Worm (Caenorhabditis elegans) whole organism, young adult: ENCODE measurements around the gene nhr-147.

ENCODE experiments used
- B0261.1 ChIP-seq: sonication (generic microtip); optimal IDR thresholded peaks from 2 replicates; lab custom pipeline; 2016; ENCODE audit warnings: mild to moderate bottlenecking, missing genetic modification characterization, moderate library complexity, missing compliant biosample characterization
- C06A6.2 ChIP-seq: fragments of 200-800 bp; sonication (Bioruptor generic); conservative IDR thresholded peaks from 2 replicates; pipeline ENCODE4 v1.3.6; 2022; ENCODE audit warnings: missing genetic modification characterization, missing compliant biosample characterization
- F23B12.7 ChIP-seq: sonication (generic microtip); optimal IDR thresholded peaks from 2 replicates; lab custom pipeline; 2017; ENCODE audit warnings: missing genetic modification characterization, mild to moderate bottlenecking, missing compliant biosample characterization, antibody characterized with exemption, moderate library complexity; ENCODE audit not compliant: insufficient read depth
- F39B2.1 ChIP-seq: fragments of 200-800 bp; sonication (Bioruptor generic); IDR thresholded peaks from 2 replicates; pipeline ENCODE4 v1.3.6; 2022; ENCODE audit warnings: missing genetic modification reagents, missing genetic modification characterization, missing compliant biosample characterization
- F49E8.2 ChIP-seq: sonication (generic microtip); optimal IDR thresholded peaks from 3 replicates; lab custom pipeline; 2017; ENCODE audit warnings: missing genetic modification characterization, mild to moderate bottlenecking, missing compliant biosample characterization, antibody characterized with exemption, moderate library complexity; ENCODE audit not compliant: insufficient read depth
- T26A5.8 ChIP-seq: sonication (generic microtip); optimal IDR thresholded peaks from 2 replicates; lab custom pipeline; 2016; ENCODE audit warnings: missing genetic modification characterization, missing compliant biosample characterization
- Y53F4B.3 ChIP-seq: fragments of 200-800 bp; sonication (Bioruptor generic); IDR thresholded peaks from 2 replicates; pipeline ENCODE4 v1.3.6; 2022; ENCODE audit warnings: missing genetic modification reagents, missing genetic modification characterization, missing compliant biosample characterization
- Y53G8AR.9 ChIP-seq: fragments of 200-800 bp; sonication (Bioruptor generic); conservative IDR thresholded peaks from 2 replicates; pipeline ENCODE4 v1.3.6; 2022; ENCODE audit warnings: missing genetic modification reagents, missing genetic modification characterization, missing compliant biosample characterization
- Y56A3A.18 ChIP-seq: fragments of 200-800 bp; sonication (Bioruptor generic); IDR thresholded peaks from 2 replicates; pipeline ENCODE4 v1.3.6; 2022; ENCODE audit warnings: missing genetic modification reagents, missing genetic modification characterization, missing compliant biosample characterization
- ZK185.1 ChIP-seq: sonication (generic microtip); optimal IDR thresholded peaks from 2 replicates; lab custom pipeline; 2016; ENCODE audit warnings: mild to moderate bottlenecking, missing genetic modification characterization, missing compliant biosample characterization; ENCODE audit not compliant: poor library complexity, severe bottlenecking
- attf-3 ChIP-seq: fragments of 200-800 bp; sonication (Bioruptor generic); conservative IDR thresholded peaks from 2 replicates; pipeline ENCODE4 v1.3.6; 2022; ENCODE audit warnings: missing genetic modification reagents, missing genetic modification characterization, missing compliant biosample characterization
- attf-5 ChIP-seq: fragments of 200-800 bp; sonication (Bioruptor generic); optimal IDR thresholded peaks from 2 replicates; lab custom pipeline; 2018; ENCODE audit warnings: mild to moderate bottlenecking, missing genetic modification characterization, missing compliant biosample characterization
- attf-6 ChIP-seq: fragments of 200-800 bp; sonication (Bioruptor generic); IDR thresholded peaks from 2 replicates; pipeline ENCODE4 v1.3.6; 2022; ENCODE audit warnings: missing genetic modification reagents, missing genetic modification characterization, missing compliant biosample characterization
- bed-2 ChIP-seq: fragments of 200-800 bp; sonication (Bioruptor generic); IDR thresholded peaks from 2 replicates; pipeline ENCODE4 v1.3.6; 2022; ENCODE audit warnings: missing genetic modification reagents, missing genetic modification characterization, missing compliant biosample characterization
- ccch-3 ChIP-seq: fragments of 200-800 bp; sonication (Bioruptor generic); optimal IDR thresholded peaks from 2 replicates; lab custom pipeline; 2018; ENCODE audit warnings: mild to moderate bottlenecking, missing genetic modification characterization, missing compliant biosample characterization
- ceh-91 ChIP-seq: fragments of 200-800 bp; sonication (Bioruptor generic); IDR thresholded peaks from 2 replicates; pipeline ENCODE4 v1.3.6; 2022; ENCODE audit warnings: missing genetic modification reagents, missing genetic modification characterization, missing compliant biosample characterization
- dox-1 ChIP-seq: fragments of 200-800 bp; sonication (Bioruptor generic); IDR thresholded peaks from 2 replicates; pipeline ENCODE4 v1.3.6; 2022; ENCODE audit warnings: missing genetic modification reagents, missing genetic modification characterization, missing compliant biosample characterization
- efl-1 ChIP-seq: fragments of 150-350 bp; optimal IDR thresholded peaks from 2 replicates; lab custom pipeline; 2014; ENCODE audit warnings: missing biosample characterization, missing genetic modification reagents, missing genetic modification characterization
- ets-4 ChIP-seq: fragments of 200-800 bp; sonication (Bioruptor generic); optimal IDR thresholded peaks from 2 replicates; lab custom pipeline; 2018; ENCODE audit warnings: mild to moderate bottlenecking, missing genetic modification characterization, missing compliant biosample characterization
- hmg-1.2 ChIP-seq: fragments of 200-800 bp; sonication (Bioruptor generic); IDR thresholded peaks from 2 replicates; pipeline ENCODE4 v1.3.6; 2022; ENCODE audit warnings: missing genetic modification reagents, missing genetic modification characterization, missing compliant biosample characterization
- lag-1 ChIP-seq: fragments of 200-800 bp; sonication (Bioruptor generic); IDR thresholded peaks from 2 replicates; pipeline ENCODE4 v1.3.6; 2022; ENCODE audit warnings: missing genetic modification reagents, missing genetic modification characterization, missing compliant biosample characterization
- lin-54 ChIP-seq: fragments of 200-800 bp; sonication (Bioruptor generic); optimal IDR thresholded peaks from 2 replicates; lab custom pipeline; 2018; ENCODE audit warnings: mild to moderate bottlenecking, missing genetic modification characterization, missing compliant biosample characterization
- lsy-27 ChIP-seq: sonication (generic microtip); optimal IDR thresholded peaks from 2 replicates; lab custom pipeline; 2017; ENCODE audit warnings: missing genetic modification characterization, mild to moderate bottlenecking, missing compliant biosample characterization, antibody characterized with exemption, missing genotype, borderline replicate concordance; ENCODE audit not compliant: insufficient read depth
- mes-4 ChIP-seq: sonication (generic microtip); optimal IDR thresholded peaks from 2 replicates; lab custom pipeline; 2016; ENCODE audit warnings: missing genotype, missing genetic modification characterization, missing compliant biosample characterization
- mxl-1 ChIP-seq: sonication (generic microtip); optimal IDR thresholded peaks from 2 replicates; lab custom pipeline; 2016; ENCODE audit warnings: missing genetic modification characterization, missing compliant biosample characterization
- nfya-1 ChIP-seq: sonication (generic microtip); optimal IDR thresholded peaks from 2 replicates; lab custom pipeline; 2017; ENCODE audit warnings: antibody characterized with exemption, missing compliant biosample characterization, missing genetic modification characterization, borderline replicate concordance; ENCODE audit not compliant: insufficient read depth
- nfya-2 ChIP-seq: fragments of 200-800 bp; sonication (Bioruptor generic); IDR thresholded peaks from 2 replicates; pipeline ENCODE4 v1.3.6; 2022; ENCODE audit warnings: missing genetic modification reagents, missing genetic modification characterization, missing compliant biosample characterization
- nhr-120 ChIP-seq: fragments of 200-800 bp; sonication (Bioruptor generic); IDR thresholded peaks from 2 replicates; pipeline ENCODE4 v1.3.6; 2022; ENCODE audit warnings: missing genetic modification characterization, missing compliant biosample characterization
- nhr-27 ChIP-seq: fragments of 200-800 bp; sonication (Bioruptor generic); optimal IDR thresholded peaks from 2 replicates; lab custom pipeline; 2018; ENCODE audit warnings: mild to moderate bottlenecking, missing genetic modification characterization, moderate library complexity, missing compliant biosample characterization
- nhr-80 ChIP-seq: sonication (generic microtip); optimal IDR thresholded peaks from 2 replicates; lab custom pipeline; 2016; ENCODE audit warnings: missing genetic modification characterization, missing compliant biosample characterization
- rec-8 ChIP-seq, 2 experiments: sonication (generic microtip); optimal IDR thresholded peaks; 2 replicates each; lab custom pipeline; 2016; ENCODE audit warnings: mild to moderate bottlenecking in 2 of 2, missing genetic modification characterization in 2 of 2, missing genetic modification reagents in 2 of 2, missing genotype in 2 of 2, missing biosample characterization in 1 of 2, missing compliant biosample characterization in 1 of 2, moderate library complexity in 1 of 2
- rpc-1 ChIP-seq, 2 experiments: fragments of 150-350 bp in 1 of 2; sonication (generic microtip) in 1 of 2; optimal IDR thresholded peaks; 2 replicates each; lab custom pipeline; 2014 to 2018; ENCODE audit warnings: missing biosample characterization in 1 of 2, missing genetic modification characterization in 1 of 2, missing genetic modification reagents in 1 of 2, missing genotype in 1 of 2
- sea-2 ChIP-seq: fragments of 200-800 bp; sonication (Bioruptor generic); IDR thresholded peaks from 2 replicates; pipeline ENCODE4 v1.3.6; 2022; ENCODE audit warnings: missing genetic modification characterization, missing compliant biosample characterization
- snpc-4 ChIP-seq, 5 experiments: fragments of 150-350 bp in 1 of 5; sonication (generic microtip) in 4 of 5; optimal IDR thresholded peaks; 2 replicates each; lab custom pipeline; 2014 to 2018; ENCODE audit warnings: missing genetic modification characterization in 5 of 5, missing biosample characterization in 3 of 5, antibody characterized with exemption in 2 of 5, mild to moderate bottlenecking in 2 of 5, missing compliant biosample characterization in 2 of 5, missing genotype in 2 of 5, moderate library complexity in 2 of 5, missing genetic modification reagents in 1 of 5
- somi-1 ChIP-seq: fragments of 200-800 bp; sonication (Bioruptor generic); optimal IDR thresholded peaks from 2 replicates; lab custom pipeline; 2018; ENCODE audit warnings: mild to moderate bottlenecking, missing genetic modification characterization, missing compliant biosample characterization
- sptf-2 ChIP-seq: fragments of 200-800 bp; sonication (Bioruptor generic); optimal IDR thresholded peaks from 2 replicates; lab custom pipeline; 2018; ENCODE audit warnings: mild to moderate bottlenecking, missing genetic modification characterization, missing compliant biosample characterization
- tbp1 ChIP-seq: fragments of 200-800 bp; sonication (Bioruptor generic); optimal IDR thresholded peaks from 2 replicates; lab custom pipeline; 2018; ENCODE audit warnings: mild to moderate bottlenecking, missing genetic modification characterization, missing compliant biosample characterization
- zim-3 ChIP-seq: sonication (generic microtip); optimal IDR thresholded peaks from 2 replicates; lab custom pipeline; 2017; ENCODE audit warnings: mild to moderate bottlenecking, missing genetic modification characterization, moderate library complexity, missing compliant biosample characterization
- ztf-18 ChIP-seq: sonication (generic microtip); optimal IDR thresholded peaks from 2 replicates; lab custom pipeline; 2016; ENCODE audit warnings: missing genotype, mild to moderate bottlenecking, missing genetic modification characterization, missing compliant biosample characterization
- ztf-26 ChIP-seq: sonication (generic microtip); optimal IDR thresholded peaks from 2 replicates; lab custom pipeline; 2017; ENCODE audit warnings: missing genetic modification characterization, missing compliant biosample characterization
- ztf-3 ChIP-seq: fragments of 200-800 bp; sonication (Bioruptor generic); optimal IDR thresholded peaks from 2 replicates; lab custom pipeline; 2018; ENCODE audit warnings: mild to moderate bottlenecking, missing genetic modification characterization, missing compliant biosample characterization

nhr-147 gene

DNA sequence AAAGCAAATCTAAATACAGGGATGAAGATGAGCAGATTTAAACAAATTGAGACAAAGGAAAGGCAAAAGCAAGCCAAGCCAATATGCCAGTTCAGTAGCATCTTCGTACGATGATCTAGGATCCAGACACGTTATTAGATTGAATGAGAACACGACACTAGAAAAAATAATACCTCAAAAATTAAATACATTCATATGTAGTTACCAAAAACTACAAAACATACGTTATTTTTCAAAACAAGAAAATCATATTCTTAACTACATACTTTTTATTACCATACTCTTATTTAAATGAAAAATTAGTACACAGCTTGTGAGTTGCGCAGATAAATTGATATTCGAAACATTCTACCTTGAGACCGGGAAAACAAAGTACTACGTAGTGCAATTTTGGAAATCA lies 32.4 kb upstream of the nhr-147 start, which contains the start of gene srx-6:
srx-6 (minus strand) TSS at position 101 of the 400 bp plus-strand sequence.
- TF ChIP-seq ets-4, result no peak
- no peak for TF ChIP-seq nfya-2 (GFP tag; lab: Robert Waterston, UW)
- TF ChIP-seq nhr-27 (tag; lab: Kevin White, UChicago), result no peak
- TF ChIP-seq zim-3, result no peak
- no peak for TF ChIP-seq F39B2.1
- no peak for TF ChIP-seq sptf-2 (GFP tag; lab: Kevin White, UChicago)
- TF ChIP-seq bed-2 (GFP tag; lab: Robert Waterston, UW), result no peak
- no peak for TF ChIP-seq efl-1
- TF ChIP-seq Y53G8AR.9 (GFP tag; lab: Robert Waterston, UW), result no peak
- no peak for TF ChIP-seq mes-4 (tag; lab: Kevin White, UChicago)
- no peak for TF ChIP-seq B0261.1 (tag; lab: Kevin White, UChicago)
- no peak for TF ChIP-seq Y53F4B.3
- TF ChIP-seq somi-1 (GFP tag; lab: Kevin White, UChicago), result no peak
- no peak for TF ChIP-seq ceh-91 (GFP tag; lab: Robert Waterston, UW)
- TF ChIP-seq C06A6.2, result no peak
- no peak for TF ChIP-seq attf-5
- TF ChIP-seq Y56A3A.18 (GFP tag; lab: Robert Waterston, UW), result no peak
- TF ChIP-seq sea-2 (GFP tag; lab: Robert Waterston, UW), result no peak
- TF ChIP-seq tbp1 (GFP tag; lab: Kevin White, UChicago), result no peak

DNA sequence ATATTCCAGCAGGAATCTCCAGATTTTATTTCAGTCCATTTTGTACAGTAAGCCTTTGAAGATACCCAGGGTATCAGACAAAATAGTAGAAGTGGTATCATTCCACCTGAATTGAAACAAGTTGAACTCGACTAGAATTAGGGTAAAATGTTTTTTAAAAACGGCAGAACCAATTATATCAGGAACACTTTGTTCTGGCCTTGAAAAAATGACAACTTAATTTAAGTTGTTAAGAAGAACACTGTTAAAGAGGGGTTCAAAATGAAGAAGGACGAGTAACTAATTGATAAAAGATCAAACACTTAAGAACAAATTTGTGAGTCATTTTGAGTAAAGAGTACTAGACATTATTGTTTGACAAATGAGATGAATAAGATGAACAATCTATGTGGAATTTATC lies 24.7 kb upstream of the nhr-147 start, which contains the start of gene lmd-4:
lmd-4 (minus strand) TSS at position 101 of the 400 bp plus-strand sequence.
- TF ChIP-seq ccch-3 (GFP tag; lab: Kevin White, UChicago) (no peak), F49E8.2 (tag; lab: Kevin White, UChicago) (no peak), tbp1 (GFP tag; lab: Kevin White, UChicago) (no peak), lin-54 (GFP tag; lab: Kevin White, UChicago) (no peak), ZK185.1 (tag; lab: Kevin White, UChicago) (no peak), nhr-80 (tag; lab: Kevin White, UChicago) (no peak), lag-1 (GFP tag; lab: Robert Waterston, UW) (no peak), ztf-3 (GFP tag; lab: Kevin White, UChicago) (no peak), ztf-18 (tag; lab: Kevin White, UChicago) (no peak), hmg-1.2 (GFP tag; lab: Robert Waterston, UW) (no peak)

DNA sequence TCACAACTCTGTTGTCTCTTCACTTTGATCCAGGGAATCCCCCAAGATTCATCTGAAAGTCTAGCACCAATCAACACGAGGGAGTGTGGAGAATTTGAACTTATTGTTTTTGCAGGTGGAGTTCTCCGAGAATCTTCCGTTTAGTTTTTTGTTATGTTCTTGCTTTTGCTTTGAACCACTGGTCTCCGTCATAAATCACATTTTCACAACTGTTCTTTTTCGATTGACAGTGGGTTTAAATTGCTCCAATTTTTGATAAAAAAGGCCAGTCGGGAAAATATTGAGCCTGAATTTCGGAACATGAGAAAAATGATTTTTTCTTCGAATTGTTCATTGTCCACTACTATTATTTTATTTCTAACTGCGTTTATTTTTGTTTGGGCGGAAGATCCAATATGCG lies 23.7 kb upstream of the nhr-147 start, which contains the start of gene F10G2.10:
F10G2.10 (plus strand) TSS at position 301 of the 400 bp plus-strand sequence.
- TF ChIP-seq F23B12.7 (tag; lab: Kevin White, UChicago), result no peak
- TF ChIP-seq ztf-3 (GFP tag; lab: Kevin White, UChicago), result no peak
- TF ChIP-seq attf-6 (GFP tag; lab: Robert Waterston, UW), result no peak
- TF ChIP-seq dox-1 (GFP tag; lab: Robert Waterston, UW), result no peak
- no peak for TF ChIP-seq ztf-26 (tag; lab: Kevin White, UChicago)
- TF ChIP-seq lsy-27 (tag; lab: Kevin White, UChicago), result no peak
- TF ChIP-seq T26A5.8 (tag; lab: Kevin White, UChicago), result no peak
- no peak for TF ChIP-seq nfya-1 (tag; lab: Kevin White, UChicago)
- no peak for TF ChIP-seq bed-2 (GFP tag; lab: Robert Waterston, UW)
- TF ChIP-seq rpc-1 (optimal IDR thresholded peaks at IDR 0.05; lab: Kevin White, UChicago), result no peak
- no peak for TF ChIP-seq rpc-1 (tag; optimal IDR thresholded peaks at IDR 0.05; lab: Kevin White, UChicago)
- no peak for TF ChIP-seq sptf-2 (GFP tag; lab: Kevin White, UChicago)
- TF ChIP-seq mxl-1 (tag; lab: Kevin White, UChicago), result no peak
- TF ChIP-seq snpc-4 (GFP tag; optimal IDR thresholded peaks at IDR 0.05; lab: Kevin White, UChicago), result no peak
- no peak for TF ChIP-seq snpc-4 (tag; optimal IDR thresholded peaks at IDR 0.05; lab: Kevin White, UChicago)
- TF ChIP-seq nhr-120 (GFP tag; lab: Robert Waterston, UW), result no peak
- no peak for TF ChIP-seq rec-8 (tag; optimal IDR thresholded peaks at IDR 0.05; lab: Kevin White, UChicago)
- no peak for TF ChIP-seq attf-3 (GFP tag; lab: Robert Waterston, UW)
